Fruit fly (Drosophila melanogaster): Measurements from ENCODE around the gene PGRP-LC.

PGRP-LC gene

DNA sequence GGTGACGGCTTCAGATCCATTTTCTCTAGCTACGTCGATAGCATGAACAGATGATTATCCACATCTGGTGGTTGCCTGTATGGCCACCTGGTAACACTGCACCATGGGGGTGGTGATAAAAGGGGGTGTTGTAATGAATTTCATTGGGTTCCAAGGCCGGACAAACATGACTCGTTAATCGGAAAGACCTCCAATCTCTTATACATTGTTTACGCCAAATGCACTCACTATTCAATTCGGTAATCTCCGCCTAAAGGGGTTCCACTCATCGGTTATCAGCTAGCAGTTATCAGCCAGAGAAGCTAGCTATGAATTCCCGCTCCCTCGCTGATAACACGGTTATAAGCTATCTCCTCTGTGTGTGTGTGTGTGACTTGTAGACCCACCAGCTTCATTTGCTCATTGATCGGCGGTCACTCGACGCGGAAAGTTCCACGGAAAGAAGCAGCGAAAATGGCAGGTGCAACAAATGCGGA is 21.6 kb downstream of the PGRP-LC start, which contains the start of gene Pdxk (continued):
- no peak for TF ChIP-seq CG11695 (GFP tag; IDR thresholded peaks at IDR 0.05)
- TF ChIP-seq Xbp1 (GFP tag; optimal IDR thresholded peaks at IDR 0.05) = no peak
- TF ChIP-seq fd64A (GFP tag; optimal IDR thresholded peaks at IDR 0.05) = peak; percentile 40
- TF ChIP-seq ap (GFP tag; IDR thresholded peaks at IDR 0.05) = no peak
- TF ChIP-seq HLH4C (GFP tag; IDR thresholded peaks at IDR 0.05; ENCODE audit: partially characterized antibody) = 0 out of 3 replicates have a peak, but pooled peaks have one; percentile 30
- no peak for TF ChIP-seq danr (GFP tag; IDR thresholded peaks at IDR 0.05)
- no peak for TF ChIP-seq cad (GFP tag; optimal IDR thresholded peaks at IDR 0.05)
- no peak for TF ChIP-seq Lpt (GFP tag; optimal IDR thresholded peaks at IDR 0.05)

DNA sequence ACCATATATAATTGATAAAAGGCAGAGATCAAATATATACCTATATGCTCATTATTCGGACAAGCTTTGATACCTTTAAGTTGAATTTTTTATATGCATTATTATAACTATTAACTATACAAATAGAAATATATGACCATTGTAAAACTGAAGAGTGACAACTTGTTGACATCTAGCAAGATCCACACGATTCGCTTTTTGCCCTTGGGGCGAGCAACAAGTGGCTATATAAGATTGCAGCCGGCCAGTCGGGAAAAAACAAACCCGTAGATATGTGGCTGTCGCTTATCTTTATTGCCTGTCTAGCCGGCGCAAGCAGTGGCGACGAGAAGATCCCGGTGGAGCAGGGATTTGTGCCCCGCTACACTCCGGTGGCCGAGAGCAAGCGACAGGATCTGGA is 23.3 kb downstream of the PGRP-LC start, which contains the start of gene CG34456:
Gene CG34456 (plus strand): TSS at position 215 of the 400 bp plus-strand sequence.
- no peak for TF ChIP-seq CG12299 (tag; optimal IDR thresholded peaks at IDR 0.05)
- no peak for TF ChIP-seq CG8290 (GFP tag; optimal IDR thresholded peaks at IDR 0.05)
- TF ChIP-seq CG8290 (tag; optimal IDR thresholded peaks at IDR 0.05) = no peak
- peak; percentile 9 for TF ChIP-seq sug (tag; optimal IDR thresholded peaks at IDR 0.05)
- TF ChIP-seq fd3F (GFP tag; optimal IDR thresholded peaks at IDR 0.05) = no peak
- TF ChIP-seq CG34376 (GFP tag; optimal IDR thresholded peaks at IDR 0.05) = peak; percentile 25
- TF ChIP-seq hkb (optimal IDR thresholded peaks at IDR 0.05) = no peak
- TF ChIP-seq hkb (GFP tag; IDR thresholded peaks at IDR 0.05) = no peak
- TF ChIP-seq CG13296 (GFP tag; optimal IDR thresholded peaks at IDR 0.05) = peak; percentile 26
- peak; percentile 2 for TF ChIP-seq CG13894 (tag; optimal IDR thresholded peaks at IDR 0.05)

DNA sequence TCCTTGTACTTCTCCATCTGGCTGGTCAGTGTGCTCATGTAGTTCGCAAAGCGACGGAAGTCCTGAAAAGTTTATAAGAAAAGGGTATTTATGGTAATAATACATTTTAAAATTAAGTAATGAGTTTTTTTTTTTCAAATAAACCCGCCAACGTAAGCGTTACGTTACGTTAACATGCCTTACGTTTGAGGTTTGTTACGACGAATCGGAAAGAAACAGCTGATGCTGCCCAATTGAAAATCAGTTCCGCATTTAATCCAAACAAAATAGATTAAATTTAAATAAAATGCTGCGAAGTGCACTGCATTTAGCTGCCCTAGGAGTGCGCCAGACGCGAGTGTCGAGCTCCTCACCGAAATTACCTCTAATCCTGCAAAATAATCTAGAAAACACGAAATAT is 25.5 kb downstream of the PGRP-LC start, which contains the start of gene mRRF1:
Gene mRRF1 (plus strand): TSS at position 220 of the 400 bp plus-strand sequence.
- TF ChIP-seq HmgZ (tag; optimal IDR thresholded peaks at IDR 0.05) = no peak
- TF ChIP-seq E2f2 (GFP tag; IDR thresholded peaks at IDR 0.05) = peak; percentile 81
- no peak for TF ChIP-seq wor (GFP tag; IDR thresholded peaks at IDR 0.05)
- TF ChIP-seq CG9437 (GFP tag; optimal IDR thresholded peaks at IDR 0.05) = peak; percentile 99
- TF ChIP-seq crp (GFP tag; optimal IDR thresholded peaks at IDR 0.05) = peak in 1 of 2 experiments; percentile 80
- no peak for TF ChIP-seq Awh (GFP tag; IDR thresholded peaks at IDR 0.05)
- TF ChIP-seq disco-r (GFP tag; optimal IDR thresholded peaks at IDR 0.05) = no peak
- peak in 1 of 2 experiments; percentile 66 for TF ChIP-seq Pdp1 (GFP tag; optimal IDR thresholded peaks at IDR 0.05)
- no peak for TF ChIP-seq kah (GFP tag; optimal IDR thresholded peaks at IDR 0.05)
- peak; percentile 36; the same call in 1 of the 2 replicates for TF ChIP-seq CG13287 (GFP tag; IDR thresholded peaks at IDR 0.05; ENCODE audit: partially characterized antibody)
- TF ChIP-seq CG11247 (GFP tag; IDR thresholded peaks at IDR 0.05) = no peak
- no peak for TF ChIP-seq ken (GFP tag; IDR thresholded peaks at IDR 0.05)
- peak; percentile 41; the same call in 1 of the 2 replicates for TF ChIP-seq MBD-R2 (GFP tag; IDR thresholded peaks at IDR 0.05)
- no peak for TF ChIP-seq CG11696 (GFP tag; IDR thresholded peaks at IDR 0.05)
- no peak for TF ChIP-seq CG14710 (tag; optimal IDR thresholded peaks at IDR 0.05)
- TF ChIP-seq CHES-1-like (GFP tag; optimal IDR thresholded peaks at IDR 0.05) = no peak
- peak; percentile 35; the same call in 1 of the 3 replicates for TF ChIP-seq CG34224 (GFP tag; IDR thresholded peaks at IDR 0.05; ENCODE audit: partially characterized antibody)
- TF ChIP-seq Dp (GFP tag; optimal IDR thresholded peaks at IDR 0.05) = peak; percentile 70
- TF ChIP-seq CG9797 (GFP tag; optimal IDR thresholded peaks at IDR 0.05) = no peak
- TF ChIP-seq CG34376 (GFP tag; optimal IDR thresholded peaks at IDR 0.05) = no peak
- peak; percentile 40 for TF ChIP-seq CG15514 (GFP tag; optimal IDR thresholded peaks at IDR 0.05)
- no peak for TF ChIP-seq br (optimal IDR thresholded peaks at IDR 0.05)
- peak; percentile 9 for TF ChIP-seq gsb-n (tag; optimal IDR thresholded peaks at IDR 0.05)
- peak; percentile 76 for TF ChIP-seq CG17359 (tag; optimal IDR thresholded peaks at IDR 0.05)
- TF ChIP-seq CG3847 (GFP tag; IDR thresholded peaks at IDR 0.05) = no peak
